Worm (Caenorhabditis elegans) whole organism, L2 larva: ENCODE results near the gene T12D8.5.

Experiments used
- skn-1 ChIP-seq: sonication (generic microtip); optimal IDR thresholded peaks from 2 replicates; lab custom pipeline; 2017; ENCODE audit warnings: missing biosample characterization, missing genetic modification characterization
- unc-62 ChIP-seq: fragments of 150-350 bp; optimal IDR thresholded peaks from 2 replicates; lab custom pipeline; 2014; ENCODE audit warnings: missing biosample characterization, missing genetic modification reagents, missing genetic modification characterization
- zag-1 ChIP-seq: fragments of 150-350 bp; optimal IDR thresholded peaks from 2 replicates; lab custom pipeline; 2014; ENCODE audit warnings: missing biosample characterization, missing genetic modification characterization

DNA sequence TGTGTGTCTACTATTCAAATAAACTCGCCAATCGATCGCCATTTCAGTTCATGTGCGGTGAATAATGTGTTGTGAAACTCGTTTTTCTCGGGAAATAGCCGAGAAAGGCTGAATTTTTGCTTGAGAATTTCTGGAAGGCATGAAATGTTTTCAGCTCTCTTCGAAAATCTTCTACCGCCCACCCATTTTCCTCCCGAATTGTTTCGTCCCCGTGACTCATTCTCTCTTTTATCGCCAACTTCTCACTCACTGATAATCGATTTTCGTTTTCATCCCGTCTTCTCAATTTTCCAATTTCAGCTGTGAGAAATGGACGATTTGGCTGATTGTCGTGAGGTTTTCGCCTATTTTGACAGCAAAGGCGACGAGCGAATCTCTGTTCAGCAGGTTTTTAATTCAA lies 3.6 kb downstream of the T12D8.5 start, which contains the start of gene mlc-5:
- TF ChIP-seq zag-1 (tag; lab: Kevin White, UChicago) (no peak), unc-62 (GFP tag; lab: Kevin White, UChicago) (no peak), skn-1 (tag; lab: Kevin White, UChicago) (no peak)
